Worm (Caenorhabditis elegans) whole organism, mixed stage, embryonic: ENCODE measurements around the gene gdh-1.

Source experiments
- lin-32 ChIP-seq: fragments of 200-800 bp; sonication (Bioruptor generic); optimal IDR thresholded peaks from 2 replicates; lab custom pipeline; 2018; ENCODE audit warnings: mild to moderate bottlenecking, missing genetic modification characterization, missing compliant biosample characterization
- mab-5 ChIP-seq: fragments of 150-350 bp; optimal IDR thresholded peaks from 2 replicates; lab custom pipeline; 2014; ENCODE audit warnings: missing biosample characterization, missing genetic modification characterization
- snpc-4 ChIP-seq: fragments of 150-350 bp; optimal IDR thresholded peaks from 2 replicates; lab custom pipeline; 2014; ENCODE audit warnings: missing biosample characterization, missing genetic modification characterization
- ztf-11 ChIP-seq: fragments of 150-350 bp; optimal IDR thresholded peaks from 2 replicates; lab custom pipeline; 2014; ENCODE audit warnings: missing biosample characterization, missing genetic modification characterization

ce11 chrIV:11914837-11915737, 38.0 kb upstream of the gdh-1 start, which contains the start of gene fat-6:
- TF ChIP-seq snpc-4 (tag; lab: Kevin White, UChicago) (no peak), lin-32 (no peak), ztf-11 (tag; lab: Kevin White, UChicago) (no peak), mab-5 (no peak)
